Worm (Caenorhabditis elegans) whole organism, L1 larva: ENCODE results near the gene arrd-6.

ENCODE experiments used
- alr-1 ChIP-seq: fragments of 200-800 bp; sonication (Bioruptor generic); optimal IDR thresholded peaks from 2 replicates; lab custom pipeline; 2018; ENCODE audit warnings: borderline replicate concordance, mild to moderate bottlenecking, missing genetic modification characterization, missing compliant biosample characterization
- blmp-1 ChIP-seq: fragments of 150-350 bp; optimal IDR thresholded peaks from 2 replicates; lab custom pipeline; 2014; ENCODE audit warnings: missing biosample characterization, missing genetic modification characterization
- ceh-8 ChIP-seq: fragments of 200-800 bp; sonication (Bioruptor generic); optimal IDR thresholded peaks from 2 replicates; lab custom pipeline; 2018; ENCODE audit warnings: mild to moderate bottlenecking, missing genetic modification characterization, moderate library complexity, missing compliant biosample characterization
- ceh-82 ChIP-seq, 3 experiments: fragments of 150-350 bp in 1 of 3; sonication (generic microtip) in 2 of 3; optimal IDR thresholded peaks; 2 replicates each; lab custom pipeline; 2014 to 2017; ENCODE audit warnings: missing biosample characterization in 3 of 3, missing genetic modification characterization in 3 of 3
- ceh-88 ChIP-seq: fragments of 200-800 bp; sonication (Bioruptor generic); IDR thresholded peaks from 2 replicates; pipeline ENCODE4 v1.3.6; 2022; ENCODE audit warnings: missing genetic modification characterization, missing compliant biosample characterization
- ceh-90 ChIP-seq: sonication (generic microtip); optimal IDR thresholded peaks from 2 replicates; lab custom pipeline; 2016; ENCODE audit warnings: missing genetic modification characterization, missing compliant biosample characterization
- efl-1 ChIP-seq, 4 experiments: fragments of 150-350 bp; optimal IDR thresholded peaks in 3 of 4; peaks in 1 of 4; 1 replicate in 1 of 4; 2 replicates in 3 of 4; lab custom pipeline; 2014; ENCODE audit warnings: missing biosample characterization in 2 of 4, missing genetic modification characterization in 2 of 4, missing genetic modification reagents in 2 of 4
- efl-3 ChIP-seq: fragments of 200-800 bp; sonication (Bioruptor generic); optimal IDR thresholded peaks from 2 replicates; lab custom pipeline; 2018; ENCODE audit warnings: mild to moderate bottlenecking, missing genetic modification characterization, missing compliant biosample characterization
- egl-13 ChIP-seq: sonication (generic microtip); optimal IDR thresholded peaks from 2 replicates; lab custom pipeline; 2016; ENCODE audit warnings: missing genotype, missing genetic modification reagents, missing genetic modification characterization, missing compliant biosample characterization
- elt-2 ChIP-seq: sonication (generic microtip); optimal IDR thresholded peaks from 2 replicates; lab custom pipeline; 2016; ENCODE audit warnings: missing genetic modification characterization, mild to moderate bottlenecking, inconsistent platforms, missing compliant biosample characterization, missing genetic modification reagents
- elt-3 ChIP-seq, 6 experiments: fragments of 150-350 bp in 1 of 6; sonication (generic microtip); optimal IDR thresholded peaks; 2 replicates each; lab custom pipeline; 2017 to 2018; ENCODE audit warnings: missing biosample characterization in 6 of 6, missing genetic modification characterization in 6 of 6, inconsistent platforms in 1 of 6
- grh-1 ChIP-seq: fragments of 200-800 bp; sonication (Bioruptor generic); IDR thresholded peaks from 2 replicates; pipeline ENCODE4 v1.3.6; 2022; ENCODE audit warnings: missing genetic modification reagents, missing genetic modification characterization, missing compliant biosample characterization
- lin-14 ChIP-seq: fragments of 200-800 bp; sonication (Bioruptor generic); optimal IDR thresholded peaks from 2 replicates; lab custom pipeline; 2018; ENCODE audit warnings: mild to moderate bottlenecking, missing genetic modification characterization, moderate library complexity, missing compliant biosample characterization
- lin-15B ChIP-seq: fragments of 150-350 bp; sonication (generic microtip); optimal IDR thresholded peaks from 3 replicates; lab custom pipeline; 2014; ENCODE audit warnings: missing biosample characterization, missing genetic modification characterization
- lin-35 ChIP-seq, 2 experiments: fragments of 150-350 bp; optimal IDR thresholded peaks; 2 replicates each; lab custom pipeline; 2014; ENCODE audit warnings: missing biosample characterization in 2 of 2, missing genetic modification characterization in 2 of 2, missing genetic modification reagents in 2 of 2
- lin-39 ChIP-seq: fragments of 150-350 bp; optimal IDR thresholded peaks from 2 replicates; lab custom pipeline; 2014; ENCODE audit warnings: missing biosample characterization, missing genetic modification reagents, missing genetic modification characterization
- mdl-1 ChIP-seq, 2 experiments: fragments of 150-350 bp; optimal IDR thresholded peaks; 2 replicates each; lab custom pipeline; 2014 to 2017; ENCODE audit warnings: missing biosample characterization in 2 of 2, missing genetic modification characterization in 2 of 2, inconsistent platforms in 1 of 2
- mef-2 ChIP-seq: fragments of 150-350 bp; optimal IDR thresholded peaks from 2 replicates; lab custom pipeline; 2014; ENCODE audit warnings: missing biosample characterization, missing genetic modification characterization
- nhr-11 ChIP-seq: fragments of 150-350 bp; optimal IDR thresholded peaks from 2 replicates; lab custom pipeline; 2014; ENCODE audit warnings: missing biosample characterization, missing genetic modification characterization
- nhr-12 ChIP-seq: sonication (generic microtip); optimal IDR thresholded peaks from 2 replicates; lab custom pipeline; 2017; ENCODE audit warnings: missing biosample characterization, missing genetic modification characterization
- nhr-19 ChIP-seq: fragments of 200-800 bp; sonication (Bioruptor generic); conservative IDR thresholded peaks from 2 replicates; pipeline ENCODE4 v1.3.6; 2022; ENCODE audit warnings: missing genetic modification characterization, missing compliant biosample characterization
- nhr-20 ChIP-seq: sonication (generic microtip); optimal IDR thresholded peaks from 2 replicates; lab custom pipeline; 2016; ENCODE audit warnings: mild to moderate bottlenecking, missing genetic modification characterization, missing compliant biosample characterization
- nhr-71 ChIP-seq: sonication (generic microtip); optimal IDR thresholded peaks from 2 replicates; lab custom pipeline; 2016; ENCODE audit warnings: mild to moderate bottlenecking, missing genetic modification characterization, moderate library complexity, missing compliant biosample characterization
- nhr-90 ChIP-seq: sonication (generic microtip); optimal IDR thresholded peaks from 2 replicates; lab custom pipeline; 2016; ENCODE audit warnings: mild to moderate bottlenecking, missing genetic modification characterization, missing compliant biosample characterization; ENCODE audit not compliant: poor library complexity
- rnt-1 ChIP-seq: sonication (generic microtip); optimal IDR thresholded peaks from 2 replicates; lab custom pipeline; 2016; ENCODE audit warnings: mild to moderate bottlenecking, missing genetic modification characterization, moderate library complexity, missing compliant biosample characterization
- snu-23 ChIP-seq: sonication (generic microtip); optimal IDR thresholded peaks from 2 replicates; lab custom pipeline; 2016; ENCODE audit warnings: missing genetic modification characterization, missing compliant biosample characterization
- unc-130 ChIP-seq: fragments of 150-350 bp; optimal IDR thresholded peaks from 2 replicates; lab custom pipeline; 2017; ENCODE audit warnings: missing biosample characterization, missing genetic modification characterization, inconsistent platforms
- unc-30 ChIP-seq: sonication (generic microtip); optimal IDR thresholded peaks from 2 replicates; lab custom pipeline; 2017; ENCODE audit warnings: missing biosample characterization, missing genetic modification characterization
- unc-62 ChIP-seq: fragments of 150-350 bp; optimal IDR thresholded peaks from 2 replicates; lab custom pipeline; 2014; ENCODE audit warnings: missing biosample characterization, missing genetic modification reagents, missing genetic modification characterization
- vab-15 ChIP-seq: sonication (generic microtip); optimal IDR thresholded peaks from 2 replicates; lab custom pipeline; 2017; ENCODE audit warnings: missing genotype, mild to moderate bottlenecking, missing genetic modification characterization, missing compliant biosample characterization
- xbp-1 ChIP-seq: sonication (generic microtip); optimal IDR thresholded peaks from 2 replicates; lab custom pipeline; 2016; ENCODE audit warnings: missing genetic modification characterization, missing compliant biosample characterization
- zag-1 ChIP-seq: fragments of 150-350 bp; optimal IDR thresholded peaks from 2 replicates; lab custom pipeline; 2014; ENCODE audit warnings: missing biosample characterization, missing genetic modification characterization

Gene arrd-6

DNA sequence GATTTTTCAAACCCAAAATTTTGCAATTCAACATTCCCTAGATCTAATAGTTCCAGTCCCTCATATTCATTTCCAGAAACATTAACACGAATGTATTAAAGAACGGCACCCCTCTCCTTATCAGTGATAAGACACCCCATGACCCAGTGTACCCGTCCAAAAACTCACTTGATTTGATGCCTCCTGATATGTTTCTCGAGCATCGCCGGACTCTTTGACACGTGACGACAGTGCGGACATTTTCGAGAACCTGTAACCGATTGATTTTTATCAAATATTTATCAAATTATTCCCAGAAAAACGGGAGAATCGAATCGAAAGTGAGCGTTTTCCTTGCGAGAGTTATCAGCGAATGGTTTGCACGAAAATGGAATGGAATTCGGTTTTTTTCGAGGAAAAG is 8.4 kb downstream of the arrd-6 start:
- TF ChIP-seq nhr-71 (tag; lab: Kevin White, UChicago) (peak; percentile 33), lin-35 (GFP tag; optimal IDR thresholded peaks at IDR 0.05; lab: Kevin White, UChicago) (peak in 1 of 2 experiments; percentile 52), grh-1 (GFP tag; lab: Robert Waterston, UW) (no peak), vab-15 (no peak), mdl-1 (tag; optimal IDR thresholded peaks at IDR 0.05; lab: Kevin White, UChicago) (peak in 1 of 2 experiments; percentile 40), unc-62 (GFP tag; lab: Kevin White, UChicago) (no peak), ceh-90 (tag; lab: Kevin White, UChicago) (no peak), efl-1 (optimal IDR thresholded peaks at IDR 0.05; lab: Kevin White, UChicago) (no peak), efl-1 (GFP tag; optimal IDR thresholded peaks at IDR 0.05 in 1 of 2; lab: Kevin White, UChicago) (peak in 1 of 2 experiments; percentile 41), lin-15B (tag; lab: Kevin White, UChicago) (no peak), efl-3 (GFP tag; lab: Kevin White, UChicago) (no peak), nhr-90 (tag; lab: Kevin White, UChicago) (peak; percentile 35), nhr-11 (tag; lab: Kevin White, UChicago) (no peak), elt-2 (tag; lab: Kevin White, UChicago) (peak; percentile 97), rnt-1 (no peak), unc-30 (tag; lab: Kevin White, UChicago) (no peak), xbp-1 (tag; lab: Kevin White, UChicago) (no peak), ceh-82 (tag; optimal IDR thresholded peaks at IDR 0.05; lab: Kevin White, UChicago) (no peak), egl-13 (tag; lab: Kevin White, UChicago) (no peak), mef-2 (tag; lab: Kevin White, UChicago) (no peak), lin-39 (tag; lab: Kevin White, UChicago) (no peak), alr-1 (tag; lab: Kevin White, UChicago) (no peak)

DNA sequence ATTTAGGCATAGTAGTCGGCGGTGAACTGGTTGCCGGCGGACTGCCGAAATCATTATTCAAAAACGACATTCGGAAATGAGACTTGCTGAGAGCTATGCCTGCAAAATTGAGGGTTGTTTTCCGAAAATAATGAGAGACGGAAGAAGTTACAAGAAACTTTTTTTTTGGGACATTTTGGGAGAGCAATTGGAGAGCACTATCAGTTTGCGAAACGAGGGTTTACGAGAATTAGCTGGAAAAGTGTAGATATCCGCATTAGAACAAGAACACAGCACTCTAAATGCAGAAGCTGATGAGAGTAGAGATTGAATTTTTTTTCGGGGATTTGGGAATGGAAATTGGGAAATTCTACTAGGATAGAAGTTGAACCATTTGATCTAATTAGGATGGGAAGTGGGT is 10.0 kb downstream of the arrd-6 start, which contains the start of gene pqm-1:
Gene pqm-1 (minus strand): TSS at position 101 of the 400 bp plus-strand sequence.
- TF ChIP-seq blmp-1 (tag; lab: Kevin White, UChicago) (no peak), snu-23 (GFP tag; lab: Kevin White, UChicago) (no peak)

DNA sequence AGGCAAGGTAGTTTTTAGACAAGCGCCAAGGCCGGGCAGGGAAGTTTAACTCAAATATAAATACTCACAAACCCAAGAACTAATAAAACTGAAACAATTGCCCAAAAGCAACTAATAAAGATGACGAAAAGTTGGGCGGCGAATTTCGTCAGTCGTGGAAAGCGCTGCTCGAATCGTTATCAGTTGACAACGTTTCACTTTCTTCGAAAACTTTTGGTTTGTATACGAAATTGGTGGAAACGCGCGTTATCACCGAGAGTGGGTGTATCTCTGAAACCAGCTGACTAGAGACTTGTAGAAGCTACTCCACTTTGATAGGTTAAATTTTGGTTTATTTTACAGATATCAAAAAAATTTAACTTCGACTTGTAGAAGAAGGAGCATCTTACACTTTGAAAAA is 10.5 kb downstream of the arrd-6 start:
- TF ChIP-seq blmp-1 (tag; lab: Kevin White, UChicago) (no peak), elt-2 (tag; lab: Kevin White, UChicago) (peak; percentile 9)
- TF ChIP-seq, all 84 proteins: peak for 1

DNA sequence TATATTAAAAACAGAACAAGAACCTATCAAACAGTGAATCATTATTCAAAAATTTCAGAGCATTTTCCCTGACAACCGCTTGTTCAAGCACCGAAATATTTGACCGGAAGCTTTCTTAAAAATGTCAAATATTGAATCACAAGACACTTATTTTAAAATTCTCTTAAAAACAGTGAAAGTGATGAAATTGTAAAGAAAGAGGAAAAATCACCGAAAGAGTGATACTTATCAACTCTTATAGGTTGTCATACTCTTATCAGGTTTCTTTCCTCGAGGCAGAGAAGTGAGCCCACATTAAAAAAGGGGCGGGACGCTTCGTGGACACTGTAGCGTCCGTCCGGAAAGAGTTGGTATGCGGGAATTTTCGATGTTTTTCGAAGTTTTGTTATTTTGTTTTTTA is 11.3 kb downstream of the arrd-6 start:
- peak; percentile 72 for TF ChIP-seq elt-2 (tag; lab: Kevin White, UChicago)
- no peak for TF ChIP-seq nhr-12 (tag; lab: Kevin White, UChicago)

DNA sequence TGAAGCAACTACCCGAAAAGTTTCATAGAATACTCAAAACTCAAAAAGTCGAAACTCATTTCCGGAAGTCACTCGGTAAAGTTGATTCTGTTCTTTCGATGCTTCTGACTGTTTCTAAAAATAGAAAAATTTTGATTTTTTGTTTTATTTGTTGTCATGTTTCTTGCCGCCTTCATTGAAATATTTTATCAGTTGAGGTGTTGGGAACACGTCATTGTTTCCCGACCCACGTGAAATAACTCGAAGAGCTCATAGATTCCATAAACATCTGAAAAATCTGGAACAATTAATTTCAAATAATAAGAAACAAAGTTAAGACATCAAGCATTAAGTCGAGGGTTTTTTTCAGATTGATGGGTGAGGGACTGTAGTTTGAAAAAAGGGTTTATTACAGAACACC is 12.4 kb downstream of the arrd-6 start:
- TF ChIP-seq zag-1 (tag; lab: Kevin White, UChicago): no peak
- peak; percentile 12 for TF ChIP-seq elt-2 (tag; lab: Kevin White, UChicago)

DNA sequence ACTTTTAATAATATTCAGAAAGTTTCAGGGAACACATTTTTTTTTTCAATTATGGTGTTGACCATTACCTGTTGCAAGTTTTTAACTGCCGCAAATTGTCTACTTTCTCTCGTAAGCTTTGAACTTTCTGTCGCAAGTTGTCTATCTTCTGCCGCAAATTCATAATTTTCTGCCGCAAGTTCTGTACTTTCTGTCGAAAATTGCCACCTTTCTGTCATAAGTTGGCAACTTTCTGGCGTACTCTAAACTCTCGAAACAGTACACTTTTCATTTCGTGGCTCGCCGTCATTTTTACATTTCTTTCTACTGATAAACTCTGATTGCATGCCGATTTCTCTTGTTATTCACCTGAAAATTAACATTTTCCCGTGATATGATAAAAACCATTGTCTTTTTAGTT is 12.9 kb downstream of the arrd-6 start:
- TF ChIP-seq nhr-19 (GFP tag; lab: Robert Waterston, UW) (no peak), vab-15 (no peak), ceh-88 (no peak), ceh-8 (GFP tag; lab: Kevin White, UChicago) (no peak)

DNA sequence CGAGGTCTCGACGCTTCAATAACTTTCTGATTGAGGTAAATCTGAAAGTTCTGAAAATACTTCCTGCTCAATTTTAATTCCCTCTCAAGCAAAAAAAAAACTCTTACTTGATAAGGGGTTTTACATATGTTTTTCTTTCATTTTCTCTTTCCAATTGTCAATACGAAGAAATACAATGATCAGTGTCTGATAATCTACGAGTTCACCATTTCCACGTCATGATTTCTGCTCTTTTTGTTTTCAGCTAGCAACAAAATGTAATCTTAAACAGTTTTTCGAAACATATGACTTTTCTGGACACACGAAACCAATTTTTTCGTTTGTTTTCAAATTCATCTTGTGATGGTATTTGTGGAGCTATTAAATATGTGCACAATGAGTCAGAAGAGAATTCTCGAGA is 13.6 kb downstream of the arrd-6 start:
- TF ChIP-seq unc-130 (tag; lab: Kevin White, UChicago): no peak
- TF ChIP-seq lin-35 (GFP tag; optimal IDR thresholded peaks at IDR 0.05; lab: Kevin White, UChicago): peak in 1 of 2 experiments; percentile 17
- no peak for TF ChIP-seq nhr-20 (tag; lab: Kevin White, UChicago)
- TF ChIP-seq lin-14 (GFP tag; lab: Kevin White, UChicago): no peak
- TF ChIP-seq elt-3 (tag; optimal IDR thresholded peaks at IDR 0.05; lab: Kevin White, UChicago): no peak
- no peak for TF ChIP-seq efl-1 (optimal IDR thresholded peaks at IDR 0.05; lab: Kevin White, UChicago)
- peak in 1 of 2 experiments; percentile 11 for TF ChIP-seq efl-1 (GFP tag; optimal IDR thresholded peaks at IDR 0.05 in 1 of 2; lab: Kevin White, UChicago)
- peak; percentile 68 for TF ChIP-seq elt-2 (tag; lab: Kevin White, UChicago)
- no peak for TF ChIP-seq mdl-1 (tag; optimal IDR thresholded peaks at IDR 0.05; lab: Kevin White, UChicago)
